Worm (Caenorhabditis elegans) whole organism, late embryonic: ENCODE results near the gene F35G12.12.

ENCODE experiments used
- K02D7.2 ChIP-seq: sonication (generic microtip); optimal IDR thresholded peaks from 2 replicates; lab custom pipeline; 2017; ENCODE audit warnings: mild to moderate bottlenecking, missing genetic modification characterization, missing compliant biosample characterization
- Y22D7AL.16 ChIP-seq: sonication (generic microtip); optimal IDR thresholded peaks from 2 replicates; lab custom pipeline; 2016; ENCODE audit warnings: missing genetic modification characterization, missing compliant biosample characterization
- ama-1 ChIP-seq: fragments of 150-350 bp; optimal IDR thresholded peaks from 2 replicates; lab custom pipeline; 2014
- ceh-24 ChIP-seq: sonication (generic microtip); optimal IDR thresholded peaks from 2 replicates; lab custom pipeline; 2016; ENCODE audit warnings: mild to moderate bottlenecking, missing genetic modification characterization, missing compliant biosample characterization
- ceh-30 ChIP-seq: fragments of 150-350 bp; optimal IDR thresholded peaks from 2 replicates; lab custom pipeline; 2014; ENCODE audit warnings: missing biosample characterization, missing genetic modification characterization
- ceh-31 ChIP-seq: sonication (generic microtip); optimal IDR thresholded peaks from 2 replicates; lab custom pipeline; 2016; ENCODE audit warnings: missing genetic modification characterization, missing compliant biosample characterization
- ceh-34 ChIP-seq: sonication (generic microtip); optimal IDR thresholded peaks from 2 replicates; lab custom pipeline; 2016; ENCODE audit warnings: mild to moderate bottlenecking, missing genetic modification characterization, missing compliant biosample characterization
- ceh-45 ChIP-seq: fragments of 200-800 bp; sonication (Bioruptor generic); IDR thresholded peaks from 2 replicates; pipeline ENCODE4 v1.3.6; 2022; ENCODE audit warnings: missing genetic modification reagents, missing genetic modification characterization, missing compliant biosample characterization
- ceh-48 ChIP-seq: sonication (generic microtip); optimal IDR thresholded peaks from 2 replicates; lab custom pipeline; 2016; ENCODE audit warnings: missing genetic modification characterization, inconsistent platforms, missing compliant biosample characterization
- elt-2 ChIP-seq: sonication (generic microtip); optimal IDR thresholded peaks from 2 replicates; lab custom pipeline; 2016; ENCODE audit warnings: missing genetic modification reagents, missing genetic modification characterization, missing compliant biosample characterization
- elt-4 ChIP-seq: sonication (generic microtip); optimal IDR thresholded peaks from 2 replicates; lab custom pipeline; 2016; ENCODE audit warnings: missing genetic modification characterization, missing compliant biosample characterization
- ets-4 ChIP-seq: sonication (generic microtip); optimal IDR thresholded peaks from 2 replicates; lab custom pipeline; 2016; ENCODE audit warnings: missing genetic modification characterization, missing compliant biosample characterization
- hlh-15 ChIP-seq: sonication (generic microtip); optimal IDR thresholded peaks from 2 replicates; lab custom pipeline; 2016; ENCODE audit warnings: missing genetic modification characterization, missing compliant biosample characterization
- hlh-6 ChIP-seq: sonication (generic microtip); optimal IDR thresholded peaks from 2 replicates; lab custom pipeline; 2016; ENCODE audit warnings: missing genotype, missing genetic modification characterization, missing compliant biosample characterization
- hlh-8 ChIP-seq: sonication (generic microtip); optimal IDR thresholded peaks from 2 replicates; lab custom pipeline; 2016; ENCODE audit warnings: missing genotype, missing genetic modification characterization, missing compliant biosample characterization
- lim-6 ChIP-seq: sonication (generic microtip); optimal IDR thresholded peaks from 2 replicates; lab custom pipeline; 2016; ENCODE audit warnings: missing genetic modification characterization, missing compliant biosample characterization
- mec-3 ChIP-seq: sonication (generic microtip); optimal IDR thresholded peaks from 2 replicates; lab custom pipeline; 2016; ENCODE audit warnings: borderline replicate concordance, missing genetic modification characterization, missing compliant biosample characterization
- nfya-1 ChIP-seq: sonication (generic microtip); optimal IDR thresholded peaks from 2 replicates; lab custom pipeline; 2017; ENCODE audit warnings: missing genetic modification characterization, mild to moderate bottlenecking, missing compliant biosample characterization, antibody characterized with exemption, moderate library complexity
- odd-2 ChIP-seq: sonication (generic microtip); optimal IDR thresholded peaks from 2 replicates; lab custom pipeline; 2017; ENCODE audit warnings: antibody characterized with exemption, mild to moderate bottlenecking, missing genetic modification characterization, missing compliant biosample characterization
- pax-1 ChIP-seq: fragments of 150-350 bp; optimal IDR thresholded peaks from 2 replicates; lab custom pipeline; 2014; ENCODE audit warnings: missing biosample characterization, missing genetic modification characterization
- pha-2 ChIP-seq: sonication (generic microtip); optimal IDR thresholded peaks from 2 replicates; lab custom pipeline; 2017; ENCODE audit warnings: mild to moderate bottlenecking, missing genetic modification characterization, missing compliant biosample characterization
- pha-4 ChIP-seq: fragments of 150-350 bp; optimal IDR thresholded peaks from 2 replicates; lab custom pipeline; 2018; ENCODE audit warnings: missing biosample characterization, missing genetic modification reagents, missing genetic modification characterization
- pqm-1 ChIP-seq: sonication (generic microtip); optimal IDR thresholded peaks from 2 replicates; lab custom pipeline; 2016; ENCODE audit warnings: missing genetic modification characterization, missing compliant biosample characterization
- pros-1 ChIP-seq: fragments of 150-350 bp; optimal IDR thresholded peaks from 2 replicates; lab custom pipeline; 2014; ENCODE audit warnings: missing biosample characterization, missing genetic modification reagents, missing genetic modification characterization
- rnt-1 ChIP-seq: sonication (generic microtip); optimal IDR thresholded peaks from 2 replicates; lab custom pipeline; 2016; ENCODE audit warnings: missing genetic modification characterization, missing compliant biosample characterization
- sdc-2 ChIP-seq: sonication (generic microtip); optimal IDR thresholded peaks from 2 replicates; lab custom pipeline; 2016; ENCODE audit warnings: missing genotype, missing genetic modification characterization, missing compliant biosample characterization
- sox-4 ChIP-seq: sonication (generic microtip); optimal IDR thresholded peaks from 2 replicates; lab custom pipeline; 2017; ENCODE audit warnings: mild to moderate bottlenecking, missing genetic modification characterization, inconsistent platforms, missing compliant biosample characterization
- syd-9 ChIP-seq: sonication (generic microtip); optimal IDR thresholded peaks from 2 replicates; lab custom pipeline; 2016; ENCODE audit warnings: mild to moderate bottlenecking, missing genetic modification characterization, moderate library complexity, missing compliant biosample characterization
- unc-3 ChIP-seq, 2 experiments: fragments of 200-800 bp in 1 of 2; sonication (Bioruptor generic) in 1 of 2; sonication (generic microtip) in 1 of 2; conservative IDR thresholded peaks in 1 of 2; optimal IDR thresholded peaks in 1 of 2; 2 replicates each; pipeline versions ENCODE4 v1.3.6 to Lab custom; 2016 to 2022; ENCODE audit warnings: missing compliant biosample characterization in 2 of 2, missing genetic modification characterization in 2 of 2, missing genetic modification reagents in 1 of 2
- unc-42 ChIP-seq: sonication (generic microtip); optimal IDR thresholded peaks from 2 replicates; lab custom pipeline; 2016; ENCODE audit warnings: missing genotype, missing genetic modification characterization, missing compliant biosample characterization
- unc-55 ChIP-seq: sonication (generic microtip); optimal IDR thresholded peaks from 2 replicates; lab custom pipeline; 2017; ENCODE audit warnings: missing biosample characterization, missing genetic modification reagents, missing genetic modification characterization
- ztf-16 ChIP-seq: sonication (generic microtip); optimal IDR thresholded peaks from 2 replicates; lab custom pipeline; 2017; ENCODE audit warnings: missing genetic modification characterization, missing compliant biosample characterization

The F35G12.12 gene

ce11 chrIII:4593098-4593697 is 11.6 kb downstream of the F35G12.12 start, which contains the start of gene erh-2:
erh-2 (plus strand) TSS chrIII:4593231.
- TF ChIP-seq hlh-6 (no peak), ets-4 (no peak), pax-1 (tag; lab: Kevin White, UChicago) (no peak), hlh-15 (tag; lab: Kevin White, UChicago) (no peak), pha-2 (tag; lab: Kevin White, UChicago) (no peak), ceh-45 (GFP tag; lab: Robert Waterston, UW) (no peak), ceh-48 (tag; lab: Kevin White, UChicago) (no peak)

ce11 chrIII:4594324-4594723 is 12.7 kb downstream of the F35G12.12 start, which contains the start of gene apc-11:
apc-11 (minus strand) TSS chrIII:4594424.
- TF ChIP-seq ceh-24 (tag; lab: Kevin White, UChicago): no peak
- no peak for TF ChIP-seq pqm-1 (tag; lab: Kevin White, UChicago)
- TF ChIP-seq K02D7.2: no peak
- TF ChIP-seq, all 69 proteins: peak for 0

- no peak for TF ChIP-seq mec-3 (tag; lab: Kevin White, UChicago)
- no peak for TF ChIP-seq syd-9 (tag; lab: Kevin White, UChicago)
- no peak for TF ChIP-seq sdc-2
- no peak for TF ChIP-seq unc-42 (tag; lab: Kevin White, UChicago)
- no peak for TF ChIP-seq ceh-45 (GFP tag; lab: Robert Waterston, UW)
- no peak for TF ChIP-seq hlh-15 (tag; lab: Kevin White, UChicago)
- no peak for TF ChIP-seq sox-4 (tag; lab: Kevin White, UChicago)
- no peak for TF ChIP-seq unc-3 (GFP tag; conservative IDR thresholded peaks at IDR 0.05; lab: Robert Waterston, UW)
- TF ChIP-seq unc-3 (tag; optimal IDR thresholded peaks at IDR 0.05; lab: Kevin White, UChicago): no peak
Measured at ce11 chrIII:4594762-4595523, 13.3 kb downstream of the F35G12.12 start.

- no peak for TF ChIP-seq sox-4 (tag; lab: Kevin White, UChicago)
- TF ChIP-seq elt-4: no peak
- TF ChIP-seq odd-2 (tag; lab: Kevin White, UChicago): no peak
- TF ChIP-seq ceh-31 (tag; lab: Kevin White, UChicago): no peak
- no peak for TF ChIP-seq ets-4
- TF ChIP-seq pax-1 (tag; lab: Kevin White, UChicago): no peak
- TF ChIP-seq Y22D7AL.16 (tag; lab: Kevin White, UChicago): no peak
- TF ChIP-seq ama-1 (lab: Kevin White, UChicago): no peak
- no peak for TF ChIP-seq pros-1 (tag; lab: Kevin White, UChicago)
- no peak for TF ChIP-seq ceh-45 (GFP tag; lab: Robert Waterston, UW)
- no peak for TF ChIP-seq ztf-16 (tag; lab: Kevin White, UChicago)
- no peak for TF ChIP-seq nfya-1 (tag; lab: Kevin White, UChicago)
- TF ChIP-seq lim-6 (tag; lab: Kevin White, UChicago): no peak
- TF ChIP-seq ceh-48 (tag; lab: Kevin White, UChicago): no peak
- TF ChIP-seq rnt-1 (tag; lab: Kevin White, UChicago): no peak
- TF ChIP-seq hlh-15 (tag; lab: Kevin White, UChicago): no peak
- no peak for TF ChIP-seq hlh-8
- no peak for TF ChIP-seq pha-4 (tag; lab: Kevin White, UChicago)
- TF ChIP-seq ceh-30 (tag; lab: Kevin White, UChicago): no peak
- TF ChIP-seq, all 69 proteins: peak for 0
Measured at ce11 chrIII:4595771-4596227, 14.2 kb downstream of the F35G12.12 start, which contains the start of gene asb-1. asb-1 (minus strand) TSS chrIII:4595821.

- TF ChIP-seq elt-2 (tag; lab: Kevin White, UChicago) (peak; percentile 70), unc-55 (GFP tag; lab: Kevin White, UChicago) (peak; percentile 25), ceh-34 (tag; lab: Kevin White, UChicago) (no peak)
Measured at ce11 chrIII:4600139-4600762, 18.7 kb downstream of the F35G12.12 start, which contains the start of gene mab-21. mab-21 (plus strand) TSS chrIII:4600753.
